Worm (Caenorhabditis elegans): ENCODE measurements around the gene ram-5.
A peak's percentile ranks its signal among the peaks of the same experiment; 100 is the strongest.

ram-5 gene

DNA sequence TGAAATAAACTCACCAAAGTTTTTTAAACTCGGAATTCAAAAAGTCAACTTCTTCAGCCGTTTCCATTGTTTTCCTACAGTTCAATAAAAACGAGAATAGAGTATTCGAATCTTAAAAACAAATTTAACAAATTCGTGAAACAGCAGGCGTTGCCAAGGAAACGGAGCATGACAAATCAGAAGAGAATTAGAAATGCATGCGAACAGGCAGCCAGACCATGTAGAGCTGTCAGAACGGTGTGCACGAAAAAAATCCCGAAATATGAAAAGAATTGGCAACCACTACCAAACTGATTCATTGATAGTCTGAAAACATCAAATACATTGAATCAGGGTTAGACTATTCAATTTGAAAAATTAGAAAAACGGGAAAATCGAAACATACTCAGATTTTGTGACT lies 8.0 kb upstream of the ram-5 start, which contains the start of gene fbxa-81:
Gene fbxa-81 (minus strand): TSS at position 101 of the 400 bp plus-strand sequence.
- no peak for TF ChIP-seq snpc-4 (tag; optimal IDR thresholded peaks at IDR 0.05)
- no peak for TF ChIP-seq nhr-12 (tag; optimal IDR thresholded peaks at IDR 0.05)
- no peak for TF ChIP-seq fkh-2 (tag; optimal IDR thresholded peaks at IDR 0.05)
- no peak for TF ChIP-seq lsy-12 (tag; optimal IDR thresholded peaks at IDR 0.05)
- TF ChIP-seq ceh-16 (tag; optimal IDR thresholded peaks at IDR 0.05), result no peak
- TF ChIP-seq nhr-25 (tag; optimal IDR thresholded peaks at IDR 0.05), result no peak
- TF ChIP-seq pha-4 (tag; optimal IDR thresholded peaks at IDR 0.05), result no peak
- TF ChIP-seq nfya-1 (tag; optimal IDR thresholded peaks at IDR 0.05; ENCODE audit: insufficient read depth), result no peak
- no peak for TF ChIP-seq skn-1 (tag; optimal IDR thresholded peaks at IDR 0.05)
- no peak for TF ChIP-seq ceh-9 (tag; optimal IDR thresholded peaks at IDR 0.05)
- no peak for TF ChIP-seq nhr-11 (tag; optimal IDR thresholded peaks at IDR 0.05)

DNA sequence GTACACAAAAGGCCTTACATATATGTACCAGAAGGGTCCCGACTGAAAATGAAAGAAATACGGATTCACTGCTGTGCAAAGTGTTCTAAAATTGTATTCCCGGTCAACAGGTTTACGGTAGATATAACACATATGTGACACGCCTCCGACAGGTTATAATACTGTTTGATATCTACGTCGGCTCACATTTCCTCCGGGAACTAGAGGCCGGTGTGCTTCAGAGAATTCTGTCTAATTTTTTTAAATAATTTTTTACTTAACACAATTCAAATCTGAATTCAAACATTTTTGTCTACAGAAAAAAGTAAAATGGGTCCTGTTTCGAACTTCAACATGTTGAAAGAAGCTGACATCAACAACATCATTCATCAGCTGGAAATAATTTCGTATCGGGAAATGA lies 6.7 kb upstream of the ram-5 start, which contains the start of gene T24C2.3:
Gene T24C2.3 (plus strand): TSS at position 301 of the 400 bp plus-strand sequence.
- TF ChIP-seq jun-1 (tag; optimal IDR thresholded peaks at IDR 0.05) (no peak), hmg-11 (tag; optimal IDR thresholded peaks at IDR 0.05) (no peak), fkh-10 (GFP tag; optimal IDR thresholded peaks at IDR 0.05) (no peak), ZK546.5 (tag; optimal IDR thresholded peaks at IDR 0.05) (no peak)

DNA sequence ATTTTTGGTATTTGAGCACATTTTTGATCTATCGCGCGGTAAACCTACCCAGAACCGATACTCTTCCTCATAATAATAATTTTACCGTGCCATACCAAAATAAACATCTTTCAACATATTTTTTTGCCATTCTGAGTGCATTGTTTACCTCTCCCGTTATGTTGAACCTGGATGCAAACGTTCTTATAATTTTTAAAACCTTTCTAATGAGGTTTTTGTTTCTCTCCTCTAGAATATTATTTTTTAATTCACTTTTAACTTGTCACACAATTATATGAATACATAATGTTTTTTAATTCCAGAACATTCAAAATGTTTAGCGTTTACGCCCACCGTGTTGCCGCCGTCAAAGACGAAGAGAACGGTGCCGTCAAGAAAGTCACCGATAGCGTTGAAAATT lies 4.4 kb upstream of the ram-5 start, which contains the start of gene enri-2:
Gene enri-2 (plus strand): TSS at position 301 of the 400 bp plus-strand sequence.
- TF ChIP-seq ZK546.5 (tag; optimal IDR thresholded peaks at IDR 0.05) (no peak), unc-62 (GFP tag; optimal IDR thresholded peaks at IDR 0.05) (no peak), snpc-4 (tag; optimal IDR thresholded peaks at IDR 0.05) (no peak), nhr-67 (tag; optimal IDR thresholded peaks at IDR 0.05) (no peak), pha-4 (tag; optimal IDR thresholded peaks at IDR 0.05) (no peak)

- TF ChIP-seq jun-1 (tag; optimal IDR thresholded peaks at IDR 0.05) (no peak), nhr-11 (tag; optimal IDR thresholded peaks at IDR 0.05) (no peak), elt-3 (tag; optimal IDR thresholded peaks at IDR 0.05) (no peak), unc-62 (GFP tag; optimal IDR thresholded peaks at IDR 0.05) (no peak), pha-4 (tag; optimal IDR thresholded peaks at IDR 0.05) (no peak), ceh-16 (tag; optimal IDR thresholded peaks at IDR 0.05) (no peak), mml-1 (tag; optimal IDR thresholded peaks at IDR 0.05) (no peak), fkh-10 (GFP tag; optimal IDR thresholded peaks at IDR 0.05) (no peak), ceh-9 (tag; optimal IDR thresholded peaks at IDR 0.05) (no peak)
Measured at ce11 chrX:14556403-14556802, 6.5 kb downstream of the ram-5 start.

DNA sequence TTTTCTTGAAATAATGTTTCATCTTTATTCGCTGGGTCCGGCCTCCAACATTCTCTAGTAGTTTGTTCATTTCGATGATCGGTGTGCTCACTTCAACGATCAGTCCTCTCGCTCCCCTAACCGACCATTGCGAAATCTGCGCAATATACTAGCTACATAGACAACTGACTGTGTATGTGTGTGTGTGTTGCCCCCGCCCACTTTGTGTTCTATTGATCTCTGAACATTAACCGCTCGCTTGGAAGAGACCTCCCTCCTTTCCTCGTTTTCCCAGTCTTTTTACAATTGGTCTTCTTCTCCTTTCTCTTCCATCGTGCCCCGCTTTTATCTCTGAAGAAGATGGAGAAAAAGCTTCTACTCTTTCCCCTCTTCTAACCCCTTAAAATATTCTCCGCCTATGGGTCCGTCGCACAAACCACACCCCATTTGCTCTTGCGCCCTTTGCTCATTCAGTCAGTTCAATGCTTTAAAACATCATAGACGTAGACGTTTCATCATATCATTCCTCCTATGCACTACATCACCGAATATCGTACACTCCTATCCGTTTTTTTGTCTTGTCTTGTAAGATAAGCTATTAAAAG lies 7.5 kb downstream of the ram-5 start:
- TF ChIP-seq fkh-10 (GFP tag; optimal IDR thresholded peaks at IDR 0.05) (peak; percentile 20), lsy-12 (tag; optimal IDR thresholded peaks at IDR 0.05) (peak; percentile 13), pha-4 (tag; optimal IDR thresholded peaks at IDR 0.05) (peak; percentile 60), sea-2 (GFP tag; optimal IDR thresholded peaks at IDR 0.05) (peak; percentile 48), ceh-28 (tag; optimal IDR thresholded peaks at IDR 0.05) (peak; percentile 8), hmg-11 (tag; optimal IDR thresholded peaks at IDR 0.05) (peak; percentile 12), nhr-23 (tag; optimal IDR thresholded peaks at IDR 0.05) (peak; percentile 10), skn-1 (tag; optimal IDR thresholded peaks at IDR 0.05) (no peak), nfya-1 (tag; optimal IDR thresholded peaks at IDR 0.05; ENCODE audit: insufficient read depth) (peak; percentile 75), pqm-1 (tag; optimal IDR thresholded peaks at IDR 0.05) (no peak), nhr-43 (tag; optimal IDR thresholded peaks at IDR 0.05; ENCODE audit: poor library complexity, severe bottlenecking) (peak; percentile 38), lin-39 (tag; optimal IDR thresholded peaks at IDR 0.05) (peak; percentile 80), mdl-1 (tag; optimal IDR thresholded peaks at IDR 0.05) (peak; percentile 10), nhr-237 (tag; optimal IDR thresholded peaks at IDR 0.05) (no peak), zag-1 (tag; optimal IDR thresholded peaks at IDR 0.05) (peak; percentile 5), nhr-11 (tag; optimal IDR thresholded peaks at IDR 0.05) (no peak), tbx-2 (tag; optimal IDR thresholded peaks at IDR 0.05) (peak; percentile 47), elt-3 (tag; optimal IDR thresholded peaks at IDR 0.05) (no peak), fos-1 (tag; optimal IDR thresholded peaks at IDR 0.05) (no peak), ceh-16 (tag; optimal IDR thresholded peaks at IDR 0.05) (no peak), fkh-2 (tag; optimal IDR thresholded peaks at IDR 0.05) (peak; percentile 65)
